Worm (Caenorhabditis elegans): ENCODE data around the gene R05D3.3.
A peak's percentile ranks its signal among the peaks of the same experiment; 100 is the strongest.

The R05D3.3 gene

ce11 chrIII:8401887-8402286 is 38.1 kb downstream of the R05D3.3 start, which contains the start of gene lap-1:
Gene lap-1 (minus strand): TSS chrIII:8401928.
- TF ChIP-seq elt-2 (tag; optimal IDR thresholded peaks at IDR 0.05) (peak; percentile 40), nhr-23 (tag; optimal IDR thresholded peaks at IDR 0.05) (no peak), nhr-237 (tag; optimal IDR thresholded peaks at IDR 0.05) (no peak), ama-1 (optimal IDR thresholded peaks at IDR 0.05) (no peak), egl-5 (tag; optimal IDR thresholded peaks at IDR 0.05) (no peak), sea-2 (GFP tag; optimal IDR thresholded peaks at IDR 0.05) (no peak), fkh-2 (tag; optimal IDR thresholded peaks at IDR 0.05) (no peak), jun-1 (tag; optimal IDR thresholded peaks at IDR 0.05) (no peak), lin-15B (tag; optimal IDR thresholded peaks at IDR 0.05) (no peak), elt-1 (tag; optimal IDR thresholded peaks at IDR 0.05) (no peak), pha-4 (tag; optimal IDR thresholded peaks at IDR 0.05) (peak; percentile 18), zag-1 (tag; optimal IDR thresholded peaks at IDR 0.05) (no peak), ceh-9 (tag; optimal IDR thresholded peaks at IDR 0.05) (no peak), unc-62 (GFP tag; optimal IDR thresholded peaks at IDR 0.05) (no peak), aly-2 (tag; optimal IDR thresholded peaks at IDR 0.05) (no peak), ceh-28 (tag; optimal IDR thresholded peaks at IDR 0.05) (no peak), ZK546.5 (tag; optimal IDR thresholded peaks at IDR 0.05) (no peak), ceh-82 (tag; optimal IDR thresholded peaks at IDR 0.05) (no peak), R02D3.7 (tag; optimal IDR thresholded peaks at IDR 0.05) (no peak), skn-1 (tag; optimal IDR thresholded peaks at IDR 0.05) (no peak), fos-1 (tag; optimal IDR thresholded peaks at IDR 0.05) (no peak), pqm-1 (tag; optimal IDR thresholded peaks at IDR 0.05) (peak; percentile 7)

ce11 chrIII:8402633-8403032 is 38.8 kb downstream of the R05D3.3 start:
- no peak for TF ChIP-seq aly-2 (tag; optimal IDR thresholded peaks at IDR 0.05)
- no peak for TF ChIP-seq elt-3 (tag; optimal IDR thresholded peaks at IDR 0.05)
- TF ChIP-seq hmg-11 (tag; optimal IDR thresholded peaks at IDR 0.05), result no peak
- TF ChIP-seq ceh-82 (tag; optimal IDR thresholded peaks at IDR 0.05), result no peak
- no peak for TF ChIP-seq lin-15B (tag; optimal IDR thresholded peaks at IDR 0.05)
- TF ChIP-seq nhr-77 (tag; optimal IDR thresholded peaks at IDR 0.05), result no peak
- no peak for TF ChIP-seq nhr-12 (tag; optimal IDR thresholded peaks at IDR 0.05)
- TF ChIP-seq mdl-1 (tag; optimal IDR thresholded peaks at IDR 0.05), result no peak
- TF ChIP-seq lin-39 (tag; optimal IDR thresholded peaks at IDR 0.05), result no peak
- no peak for TF ChIP-seq mml-1 (tag; optimal IDR thresholded peaks at IDR 0.05)
- no peak for TF ChIP-seq ZK546.5 (tag; optimal IDR thresholded peaks at IDR 0.05)
- no peak for TF ChIP-seq ceh-9 (tag; optimal IDR thresholded peaks at IDR 0.05)
- no peak for TF ChIP-seq egl-5 (tag; optimal IDR thresholded peaks at IDR 0.05)
- TF ChIP-seq nhr-23 (tag; optimal IDR thresholded peaks at IDR 0.05), result no peak
- no peak for TF ChIP-seq ceh-28 (tag; optimal IDR thresholded peaks at IDR 0.05)
- no peak for TF ChIP-seq ztf-4 (tag; optimal IDR thresholded peaks at IDR 0.05)
- TF ChIP-seq zag-1 (tag; optimal IDR thresholded peaks at IDR 0.05), result no peak
- no peak for TF ChIP-seq fkh-10 (GFP tag; optimal IDR thresholded peaks at IDR 0.05)
- TF ChIP-seq fkh-2 (tag; optimal IDR thresholded peaks at IDR 0.05), result no peak

- TF ChIP-seq fkh-10 (GFP tag; optimal IDR thresholded peaks at IDR 0.05) (no peak), skn-1 (tag; optimal IDR thresholded peaks at IDR 0.05) (no peak)
Measured at ce11 chrIII:8403507-8403906, 39.7 kb downstream of the R05D3.3 start, which contains the start of gene cutc-1. Gene cutc-1 (minus strand): TSS chrIII:8403607.

ce11 chrIII:8405449-8405962 is 41.7 kb downstream of the R05D3.3 start, which contains the start of the genes ubxn-4 and cyy-1:
Gene ubxn-4 (minus strand): TSS chrIII:8405562.
Gene cyy-1 (plus strand): TSS chrIII:8405874.
- no peak for TF ChIP-seq fkh-2 (tag; optimal IDR thresholded peaks at IDR 0.05)
- TF ChIP-seq skn-1 (tag; optimal IDR thresholded peaks at IDR 0.05), result no peak
- TF ChIP-seq elt-3 (tag; optimal IDR thresholded peaks at IDR 0.05), result no peak
- TF ChIP-seq nfya-1 (tag; optimal IDR thresholded peaks at IDR 0.05; ENCODE audit: insufficient read depth), result peak; percentile 66
- no peak for TF ChIP-seq ceh-28 (tag; optimal IDR thresholded peaks at IDR 0.05)
- no peak for TF ChIP-seq lsy-12 (tag; optimal IDR thresholded peaks at IDR 0.05)
- TF ChIP-seq pha-4 (tag; optimal IDR thresholded peaks at IDR 0.05), result no peak
- no peak for TF ChIP-seq unc-62 (GFP tag; optimal IDR thresholded peaks at IDR 0.05)
- TF ChIP-seq hmg-11 (tag; optimal IDR thresholded peaks at IDR 0.05), result peak; percentile 29
- TF ChIP-seq nhr-12 (tag; optimal IDR thresholded peaks at IDR 0.05), result no peak
- no peak for TF ChIP-seq tbx-2 (tag; optimal IDR thresholded peaks at IDR 0.05)

ce11 chrIII:8409166-8409565 is 45.4 kb downstream of the R05D3.3 start, which contains the start of gene ZK353.9:
Gene ZK353.9 (plus strand): TSS chrIII:8409496.
- TF ChIP-seq nhr-12 (tag; optimal IDR thresholded peaks at IDR 0.05), result no peak
